Worm (Caenorhabditis elegans): ENCODE results near the gene adh-1.

DNA sequence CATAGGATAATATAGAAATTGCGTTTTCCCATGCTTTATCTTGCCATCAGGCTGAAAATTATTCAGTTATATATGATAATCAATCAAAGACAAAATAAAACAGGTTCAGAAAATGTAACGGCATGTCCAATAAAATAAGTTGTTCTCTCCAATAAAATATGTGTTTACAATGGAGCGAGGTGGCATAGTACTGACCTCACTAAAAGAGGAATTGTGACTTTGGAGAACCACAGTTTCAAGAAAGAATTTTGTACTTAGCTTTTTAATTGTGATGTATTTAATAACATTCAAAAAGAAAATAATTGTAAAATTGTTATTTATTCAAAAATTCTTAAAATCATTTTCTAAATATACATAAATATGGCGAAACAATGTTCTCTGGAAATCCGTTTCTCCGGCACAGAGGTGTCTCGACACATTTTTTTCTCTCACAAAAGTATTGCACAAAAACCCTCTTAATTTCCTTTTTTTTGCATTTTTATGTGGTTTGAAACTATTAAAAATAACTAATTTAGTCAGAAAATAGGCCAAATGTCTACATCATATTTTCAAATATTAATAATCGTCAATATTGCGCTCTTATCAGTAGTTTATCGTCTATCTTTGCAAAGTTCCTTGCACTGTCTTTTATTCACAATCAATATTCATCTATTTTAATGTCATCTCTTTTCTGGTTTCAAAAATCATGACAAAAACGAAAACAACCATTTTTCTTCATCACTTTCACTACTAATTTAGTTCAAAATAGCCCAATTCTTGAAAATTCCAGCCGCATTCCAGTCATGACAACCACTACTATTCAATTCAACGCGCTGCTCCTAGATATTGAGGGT is 45.4 kb downstream of the adh-1 start, which contains the start of the genes aman-2 and F58H1.3:
- TF ChIP-seq skn-1 (tag; optimal IDR thresholded peaks at IDR 0.05): no peak
- peak in 1 of 2 experiments; percentile 70 for TF ChIP-seq lsy-2 (tag; optimal IDR thresholded peaks at IDR 0.05)
- no peak for TF ChIP-seq F13H6.1 (tag; optimal IDR thresholded peaks at IDR 0.05)
- TF ChIP-seq nhr-77 (tag; optimal IDR thresholded peaks at IDR 0.05): no peak
- TF ChIP-seq fos-1 (tag; optimal IDR thresholded peaks at IDR 0.05): peak; percentile 6
- TF ChIP-seq lin-11 (tag; optimal IDR thresholded peaks at IDR 0.05): no peak
- TF ChIP-seq ama-1 (optimal IDR thresholded peaks at IDR 0.05): no peak
- TF ChIP-seq lin-39 (tag; optimal IDR thresholded peaks at IDR 0.05): no peak
- no peak for TF ChIP-seq nhr-12 (tag; optimal IDR thresholded peaks at IDR 0.05)
- TF ChIP-seq elt-3 (tag; optimal IDR thresholded peaks at IDR 0.05): no peak
- TF ChIP-seq snpc-4 (tag; optimal IDR thresholded peaks at IDR 0.05): peak; percentile 11

Data from whole organism, L2 larva.